Worm (Caenorhabditis elegans) whole organism, midembryonic: ENCODE measurements around the gene F42F12.11.

Experiments
- T22C8.4 ChIP-seq: fragments of 200-800 bp; sonication (Bioruptor generic); IDR thresholded peaks from 2 replicates; pipeline ENCODE4 v1.3.6; 2022; ENCODE audit warnings: missing genetic modification characterization, missing compliant biosample characterization
- cog-1 ChIP-seq: sonication (generic microtip); optimal IDR thresholded peaks from 2 replicates; lab custom pipeline; 2016; ENCODE audit warnings: missing genetic modification characterization, missing compliant biosample characterization
- flt-1 ChIP-seq: fragments of 200-800 bp; sonication (Bioruptor generic); IDR thresholded peaks from 2 replicates; pipeline ENCODE4 v1.3.6; 2022; ENCODE audit warnings: missing genetic modification characterization, missing compliant biosample characterization
- klf-2 ChIP-seq: fragments of 200-800 bp; sonication (Bioruptor generic); conservative IDR thresholded peaks from 2 replicates; pipeline ENCODE4 v1.3.6; 2022; ENCODE audit warnings: missing genetic modification reagents, missing genetic modification characterization, missing compliant biosample characterization
- med-1 ChIP-seq: sonication (generic microtip); optimal IDR thresholded peaks from 2 replicates; lab custom pipeline; 2017; ENCODE audit warnings: missing genetic modification characterization, mild to moderate bottlenecking, missing compliant biosample characterization, antibody characterized with exemption, missing genetic modification reagents; ENCODE audit not compliant: insufficient read depth
- ref-1 ChIP-seq: fragments of 200-800 bp; sonication (Bioruptor generic); conservative IDR thresholded peaks from 2 replicates; pipeline ENCODE4 v1.3.6; 2022; ENCODE audit warnings: missing genetic modification reagents, missing genetic modification characterization, missing compliant biosample characterization
- tab-1 ChIP-seq: fragments of 200-800 bp; sonication (Bioruptor generic); IDR thresholded peaks from 2 replicates; pipeline ENCODE4 v1.3.6; 2022; ENCODE audit warnings: missing genetic modification characterization, missing compliant biosample characterization
- ztf-23 ChIP-seq: fragments of 200-800 bp; sonication (Bioruptor generic); IDR thresholded peaks from 2 replicates; pipeline ENCODE4 v1.3.6; 2022; ENCODE audit warnings: missing genetic modification reagents, missing genetic modification characterization, missing compliant biosample characterization
- ztf-29 ChIP-seq: fragments of 200-800 bp; sonication (Bioruptor generic); IDR thresholded peaks from 2 replicates; pipeline ENCODE4 v1.3.6; 2022; ENCODE audit warnings: missing genetic modification reagents, missing genetic modification characterization, missing compliant biosample characterization

Gene F42F12.11

ce11 chrX:12360444-12360843 is 13.6 kb downstream of the F42F12.11 start, which contains the start of the genes nspc-15 and F19H6.6:
TSS of gene nspc-15 (plus strand) at chrX:12360744.
TSS of gene F19H6.6 (plus strand) at chrX:12360827.
- TF ChIP-seq klf-2 (no peak), T22C8.4 (no peak), med-1 (no peak), tab-1 (no peak), ref-1 (GFP tag; lab: Robert Waterston, UW) (no peak), ztf-23 (no peak), ztf-29 (GFP tag; lab: Robert Waterston, UW) (no peak), cog-1 (tag; lab: Kevin White, UChicago) (no peak), flt-1 (GFP tag; lab: Robert Waterston, UW) (no peak)

ce11 chrX:12362951-12363486 is 16.2 kb downstream of the F42F12.11 start:
- TF ChIP-seq ztf-23 (0 out of 2 replicates have a peak, but pooled peaks have one; percentile 35), ref-1 (GFP tag; lab: Robert Waterston, UW) (no peak), ztf-29 (GFP tag; lab: Robert Waterston, UW) (no peak), flt-1 (GFP tag; lab: Robert Waterston, UW) (no peak), T22C8.4 (peak; percentile 91), tab-1 (no peak), med-1 (peak; percentile 12), cog-1 (tag; lab: Kevin White, UChicago) (peak; percentile 87), klf-2 (peak; percentile 44; the same call in 1 of the 2 replicates)

- no peak for TF ChIP-seq med-1
- no peak for TF ChIP-seq ztf-23
- TF ChIP-seq ref-1 (GFP tag; lab: Robert Waterston, UW): no peak
- TF ChIP-seq klf-2: no peak
Measured at ce11 chrX:12364804-12365203, 18.0 kb downstream of the F42F12.11 start, which contains the start of gene F19H6.5. TSS of gene F19H6.5 (minus strand) at chrX:12364904.

- no peak for TF ChIP-seq tab-1
- TF ChIP-seq klf-2: no peak
Measured at ce11 chrX:12365388-12365787, 18.6 kb downstream of the F42F12.11 start, which contains the start of gene F19H6.4. TSS of gene F19H6.4 (plus strand) at chrX:12365688.

- TF ChIP-seq tab-1: peak; percentile 81
- 0 out of 2 replicates have a peak, but pooled peaks have one; percentile 34 for TF ChIP-seq klf-2
- peak; percentile 21 for TF ChIP-seq med-1
- peak; percentile 62 for TF ChIP-seq T22C8.4
- TF ChIP-seq ztf-23: peak; percentile 85
- TF ChIP-seq ztf-29 (GFP tag; lab: Robert Waterston, UW): peak; percentile 47; the same call in 1 of the 2 replicates
- peak; percentile 92 for TF ChIP-seq flt-1 (GFP tag; lab: Robert Waterston, UW)
- peak; percentile 58; the same call in 1 of the 2 replicates for TF ChIP-seq ref-1 (GFP tag; lab: Robert Waterston, UW)
- no peak for TF ChIP-seq cog-1 (tag; lab: Kevin White, UChicago)
Measured at ce11 chrX:12367498-12367897, 20.7 kb downstream of the F42F12.11 start.

- TF ChIP-seq ref-1 (GFP tag; lab: Robert Waterston, UW) (no peak), cog-1 (tag; lab: Kevin White, UChicago) (no peak), ztf-23 (no peak), ztf-29 (GFP tag; lab: Robert Waterston, UW) (no peak), med-1 (no peak), tab-1 (no peak), flt-1 (GFP tag; lab: Robert Waterston, UW) (no peak), klf-2 (no peak), T22C8.4 (no peak)
Measured at ce11 chrX:12371321-12371720, 24.5 kb downstream of the F42F12.11 start, which contains the start of gene rif-1.2. TSS of gene rif-1.2 (minus strand) at chrX:12371421.

- TF ChIP-seq T22C8.4: no peak
- TF ChIP-seq med-1: no peak
- TF ChIP-seq ref-1 (GFP tag; lab: Robert Waterston, UW): no peak
- TF ChIP-seq tab-1: no peak
- no peak for TF ChIP-seq flt-1 (GFP tag; lab: Robert Waterston, UW)
Measured at ce11 chrX:12375783-12376182, 29.0 kb downstream of the F42F12.11 start.

ce11 chrX:12378293-12378692 is 31.5 kb downstream of the F42F12.11 start, which contains the start of gene glb-13:
TSS of gene glb-13 (minus strand) at chrX:12378393.
- TF ChIP-seq klf-2 (no peak), T22C8.4 (no peak), med-1 (no peak), cog-1 (tag; lab: Kevin White, UChicago) (no peak), ztf-29 (GFP tag; lab: Robert Waterston, UW) (no peak), tab-1 (no peak), ztf-23 (no peak), flt-1 (GFP tag; lab: Robert Waterston, UW) (no peak), ref-1 (GFP tag; lab: Robert Waterston, UW) (no peak)

- no peak for TF ChIP-seq tab-1
- no peak for TF ChIP-seq flt-1 (GFP tag; lab: Robert Waterston, UW)
- TF ChIP-seq ztf-23: no peak
- no peak for TF ChIP-seq klf-2
- TF ChIP-seq T22C8.4: no peak
- no peak for TF ChIP-seq ref-1 (GFP tag; lab: Robert Waterston, UW)
- TF ChIP-seq cog-1 (tag; lab: Kevin White, UChicago): no peak
- TF ChIP-seq ztf-29 (GFP tag; lab: Robert Waterston, UW): no peak
- TF ChIP-seq med-1: no peak
Measured at ce11 chrX:12391380-12391779, 44.6 kb downstream of the F42F12.11 start, which contains the start of gene nekl-3. TSS of gene nekl-3 (minus strand) at chrX:12391480.

- TF ChIP-seq cog-1 (tag; lab: Kevin White, UChicago) (peak; percentile 94), ztf-29 (GFP tag; lab: Robert Waterston, UW) (no peak)
Measured at ce11 chrX:12393786-12394308, 47.0 kb downstream of the F42F12.11 start, which contains the start of gene F17E5.2. TSS of gene F17E5.2 (plus strand) at chrX:12394258.
